Fruit fly (Drosophila melanogaster) Kc167 (cell line): ENCODE data around the gene CG3546.

ENCODE experiments used
- h ChIP-seq: fragments of >200 bp; optimal IDR thresholded peaks from 3 replicates; lab custom pipeline; 2018; ENCODE audit warnings: missing external identifiers
- ttk ChIP-seq: sonication (Bioruptor generic); optimal IDR thresholded peaks from 2 replicates; lab custom pipeline; 2017; ENCODE audit warnings: missing external identifiers

DNA sequence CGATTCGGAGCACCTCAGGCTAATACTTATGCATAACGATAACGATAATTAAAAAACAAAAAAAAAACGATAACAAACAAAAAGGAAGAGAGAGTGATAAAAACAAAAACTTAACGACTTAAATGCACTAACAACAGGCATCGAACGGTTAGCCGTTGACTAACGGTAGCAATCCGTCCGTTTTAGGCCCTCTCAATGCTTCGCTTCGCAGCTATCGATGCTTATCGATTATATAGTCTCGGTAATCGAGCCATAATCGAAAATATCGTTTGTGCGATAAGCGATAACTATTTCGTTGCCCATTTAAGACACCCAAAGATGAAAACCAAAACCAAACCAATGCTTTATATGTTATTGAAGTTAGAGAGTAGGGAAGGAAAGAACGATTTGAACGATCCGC, 23.9 kb upstream of the CG3546 start:
- TF ChIP-seq h (lab: Kevin White, UChicago), result no peak
- no peak for TF ChIP-seq ttk (lab: Kevin White, UChicago)
